Worm (Caenorhabditis elegans) whole organism, L2 larva: Measurements from ENCODE around the gene apc-17.

Experiments used
- F13H6.1 ChIP-seq: sonication (generic microtip); optimal IDR thresholded peaks from 2 replicates; lab custom pipeline; 2016; ENCODE audit warnings: missing genetic modification characterization, missing compliant biosample characterization
- R02D3.7 ChIP-seq: fragments of 150-350 bp; optimal IDR thresholded peaks from 2 replicates; lab custom pipeline; 2014; ENCODE audit warnings: missing biosample characterization, missing genetic modification characterization
- Y55F3AM.14 ChIP-seq: fragments of 200-800 bp; sonication (Bioruptor generic); optimal IDR thresholded peaks from 2 replicates; lab custom pipeline; 2018; ENCODE audit warnings: mild to moderate bottlenecking, missing genetic modification characterization, missing compliant biosample characterization
- ZK546.5 ChIP-seq: sonication (generic microtip); optimal IDR thresholded peaks from 2 replicates; lab custom pipeline; 2017; ENCODE audit warnings: missing biosample characterization, missing genetic modification characterization
- alr-1 ChIP-seq: fragments of 150-350 bp; optimal IDR thresholded peaks from 2 replicates; lab custom pipeline; 2014; ENCODE audit warnings: missing biosample characterization, missing genetic modification characterization
- aly-2 ChIP-seq: fragments of 150-350 bp; optimal IDR thresholded peaks from 2 replicates; lab custom pipeline; 2014; ENCODE audit warnings: missing biosample characterization, missing genetic modification characterization
- ama-1 ChIP-seq: fragments of 150-350 bp; optimal IDR thresholded peaks from 2 replicates; lab custom pipeline; 2018; ENCODE audit warnings: inconsistent platforms
- blmp-1 ChIP-seq: sonication (generic microtip); optimal IDR thresholded peaks from 2 replicates; lab custom pipeline; 2017; ENCODE audit warnings: missing genetic modification characterization, mild to moderate bottlenecking, missing compliant biosample characterization, antibody characterized with exemption, moderate library complexity; ENCODE audit not compliant: insufficient read depth
- ceh-82 ChIP-seq: fragments of 150-350 bp; optimal IDR thresholded peaks from 2 replicates; lab custom pipeline; 2014; ENCODE audit warnings: missing biosample characterization, missing genetic modification characterization
- dmd-4 ChIP-seq: sonication (generic microtip); optimal IDR thresholded peaks from 2 replicates; lab custom pipeline; 2017; ENCODE audit warnings: missing biosample characterization, missing genetic modification characterization
- egl-27 ChIP-seq: sonication (generic microtip); optimal IDR thresholded peaks from 3 replicates; lab custom pipeline; 2017; ENCODE audit warnings: missing biosample characterization, missing genetic modification reagents, missing genetic modification characterization
- elt-3 ChIP-seq: sonication (generic microtip); optimal IDR thresholded peaks from 2 replicates; lab custom pipeline; 2017; ENCODE audit warnings: missing biosample characterization, missing genetic modification characterization
- fos-1 ChIP-seq: fragments of 150-350 bp; optimal IDR thresholded peaks from 2 replicates; lab custom pipeline; 2014; ENCODE audit warnings: missing biosample characterization, missing genetic modification characterization
- gmeb-1 ChIP-seq: fragments of 150-350 bp; optimal IDR thresholded peaks from 2 replicates; lab custom pipeline; 2014; ENCODE audit warnings: missing biosample characterization, missing genetic modification characterization
- lin-13 ChIP-seq: fragments of 150-350 bp; optimal IDR thresholded peaks from 2 replicates; lab custom pipeline; 2014; ENCODE audit warnings: missing biosample characterization, missing genetic modification reagents, missing genetic modification characterization
- lin-39 ChIP-seq: fragments of 150-350 bp; optimal IDR thresholded peaks from 2 replicates; lab custom pipeline; 2014; ENCODE audit warnings: missing biosample characterization, missing genetic modification reagents, missing genetic modification characterization
- lsy-2 ChIP-seq, 2 experiments: fragments of 150-350 bp in 1 of 2; sonication (generic microtip) in 1 of 2; optimal IDR thresholded peaks; 2 replicates each; lab custom pipeline; 2014 to 2017; ENCODE audit warnings: missing biosample characterization in 2 of 2, missing genetic modification characterization in 2 of 2
- mab-5 ChIP-seq: fragments of 150-350 bp; optimal IDR thresholded peaks from 2 replicates; lab custom pipeline; 2014; ENCODE audit warnings: missing biosample characterization, missing genetic modification characterization
- mbf-1 ChIP-seq: sonication (generic microtip); optimal IDR thresholded peaks from 2 replicates; lab custom pipeline; 2017; ENCODE audit warnings: missing biosample characterization, missing genetic modification characterization
- nhr-10 ChIP-seq: sonication (generic microtip); optimal IDR thresholded peaks from 2 replicates; lab custom pipeline; 2017; ENCODE audit warnings: missing biosample characterization, missing genetic modification characterization
- nhr-12 ChIP-seq: fragments of 150-350 bp; optimal IDR thresholded peaks from 2 replicates; lab custom pipeline; 2014; ENCODE audit warnings: missing biosample characterization, missing genetic modification characterization
- nhr-129 ChIP-seq: fragments of 150-350 bp; optimal IDR thresholded peaks from 2 replicates; lab custom pipeline; 2014; ENCODE audit warnings: missing biosample characterization, missing genetic modification characterization
- nhr-21 ChIP-seq: fragments of 150-350 bp; optimal IDR thresholded peaks from 2 replicates; lab custom pipeline; 2014; ENCODE audit warnings: missing biosample characterization, missing genetic modification characterization
- nhr-23 ChIP-seq: fragments of 150-350 bp; optimal IDR thresholded peaks from 2 replicates; lab custom pipeline; 2014; ENCODE audit warnings: missing biosample characterization, missing genetic modification reagents, missing genetic modification characterization
- nhr-237 ChIP-seq: fragments of 150-350 bp; optimal IDR thresholded peaks from 2 replicates; lab custom pipeline; 2014; ENCODE audit warnings: missing biosample characterization, missing genetic modification characterization
- nhr-25 ChIP-seq: fragments of 150-350 bp; sonication (generic microtip); optimal IDR thresholded peaks from 3 replicates; lab custom pipeline; 2014; ENCODE audit warnings: missing biosample characterization, missing genetic modification characterization
- nhr-77 ChIP-seq: fragments of 150-350 bp; optimal IDR thresholded peaks from 2 replicates; lab custom pipeline; 2014; ENCODE audit warnings: missing biosample characterization, missing genetic modification characterization
- peb-1 ChIP-seq: fragments of 150-350 bp; optimal IDR thresholded peaks from 2 replicates; lab custom pipeline; 2014; ENCODE audit warnings: missing biosample characterization, missing genetic modification characterization
- sem-4 ChIP-seq: fragments of 150-350 bp; optimal IDR thresholded peaks from 2 replicates; lab custom pipeline; 2014; ENCODE audit warnings: missing biosample characterization, missing genetic modification reagents, missing genetic modification characterization
- skn-1 ChIP-seq: sonication (generic microtip); optimal IDR thresholded peaks from 2 replicates; lab custom pipeline; 2017; ENCODE audit warnings: missing biosample characterization, missing genetic modification characterization
- sma-3 ChIP-seq: sonication (generic microtip); optimal IDR thresholded peaks from 2 replicates; lab custom pipeline; 2016; ENCODE audit warnings: missing genetic modification reagents, missing genetic modification characterization, missing compliant biosample characterization
- sma-9 ChIP-seq, 2 experiments: fragments of 150-350 bp in 1 of 2; sonication (generic microtip) in 1 of 2; optimal IDR thresholded peaks; 2 replicates each; lab custom pipeline; 2014 to 2016; ENCODE audit warnings: missing genetic modification characterization in 2 of 2, mild to moderate bottlenecking in 1 of 2, missing biosample characterization in 1 of 2, missing compliant biosample characterization in 1 of 2, missing genetic modification reagents in 1 of 2, moderate library complexity in 1 of 2
- snpc-4 ChIP-seq: fragments of 150-350 bp; optimal IDR thresholded peaks from 2 replicates; lab custom pipeline; 2014; ENCODE audit warnings: missing biosample characterization, missing genetic modification characterization
- unc-39 ChIP-seq: fragments of 150-350 bp; optimal IDR thresholded peaks from 2 replicates; lab custom pipeline; 2014; ENCODE audit warnings: missing biosample characterization, missing genetic modification characterization
- zag-1 ChIP-seq: fragments of 150-350 bp; optimal IDR thresholded peaks from 2 replicates; lab custom pipeline; 2014; ENCODE audit warnings: missing biosample characterization, missing genetic modification characterization
- ztf-1 ChIP-seq: fragments of 200-800 bp; sonication (Bioruptor generic); conservative IDR thresholded peaks from 2 replicates; pipeline ENCODE4 v1.3.6; 2022; ENCODE audit warnings: missing genetic modification characterization, missing compliant biosample characterization
- ztf-11 ChIP-seq: sonication (generic microtip); optimal IDR thresholded peaks from 2 replicates; lab custom pipeline; 2017; ENCODE audit warnings: missing biosample characterization, missing genetic modification characterization
- ztf-4 ChIP-seq: fragments of 150-350 bp; optimal IDR thresholded peaks from 2 replicates; lab custom pipeline; 2014; ENCODE audit warnings: missing biosample characterization, missing genetic modification characterization

apc-17 gene

ce11 chrII:11132542-11132941 is 24.6 kb downstream of the apc-17 start, which contains the start of gene F40F8.11 (continued):
- TF ChIP-seq sma-3 (GFP tag; lab: Kevin White, UChicago) = no peak
- no peak for TF ChIP-seq sem-4 (tag; lab: Kevin White, UChicago)
- no peak for TF ChIP-seq dmd-4
- peak; percentile 22 for TF ChIP-seq ztf-4
- TF ChIP-seq lin-13 (GFP tag; lab: Kevin White, UChicago) = peak; percentile 54
- TF ChIP-seq nhr-129 (tag; lab: Kevin White, UChicago) = peak; percentile 1

- TF ChIP-seq ceh-82 (tag; lab: Kevin White, UChicago) = no peak
- TF ChIP-seq nhr-77 (tag; lab: Kevin White, UChicago) = no peak
- no peak for TF ChIP-seq F13H6.1
- no peak for TF ChIP-seq nhr-25
- no peak for TF ChIP-seq mab-5 (tag; lab: Kevin White, UChicago)
- TF ChIP-seq lin-13 (GFP tag; lab: Kevin White, UChicago) = no peak
- no peak for TF ChIP-seq sem-4 (tag; lab: Kevin White, UChicago)
- TF ChIP-seq nhr-23 (tag; lab: Kevin White, UChicago) = no peak
- no peak for TF ChIP-seq nhr-10 (tag; lab: Kevin White, UChicago)
- TF ChIP-seq unc-39 (tag; lab: Kevin White, UChicago) = no peak
- TF ChIP-seq mbf-1 (tag; lab: Kevin White, UChicago) = no peak
- no peak for TF ChIP-seq alr-1
- no peak for TF ChIP-seq gmeb-1 (tag; lab: Kevin White, UChicago)
- no peak for TF ChIP-seq ztf-4
- TF ChIP-seq nhr-21 (tag; lab: Kevin White, UChicago) = no peak
These were observed 26.9 kb downstream of the apc-17 start, which contains the start of gene F40F8.5 for ce11 chrII:11134828-11135227. TSS of gene F40F8.5 (minus strand) at chrII:11134928.

- TF ChIP-seq sma-3 (GFP tag; lab: Kevin White, UChicago) (no peak), zag-1 (tag; lab: Kevin White, UChicago) (no peak), lsy-2 (tag; optimal IDR thresholded peaks at IDR 0.05; lab: Kevin White, UChicago) (peak in 1 of 2 experiments; percentile 39), ztf-1 (GFP tag; lab: Robert Waterston, UW) (no peak), F13H6.1 (peak; percentile 11), nhr-129 (tag; lab: Kevin White, UChicago) (peak; percentile 88)
- TF ChIP-seq, all 48 proteins: peak for 3
These were observed 27.8 kb downstream of the apc-17 start for ce11 chrII:11135773-11136172.

- TF ChIP-seq peb-1 (tag; lab: Kevin White, UChicago) (no peak), lin-13 (GFP tag; lab: Kevin White, UChicago) (no peak), blmp-1 (tag; lab: Kevin White, UChicago) (no peak)
- TF ChIP-seq, all 48 proteins: peak for 0
These were observed 32.2 kb downstream of the apc-17 start, which contains the start of gene F40F8.4 for ce11 chrII:11140140-11140539. TSS of gene F40F8.4 (minus strand) at chrII:11140240.

- TF ChIP-seq gmeb-1 (tag; lab: Kevin White, UChicago) (no peak), sem-4 (tag; lab: Kevin White, UChicago) (no peak), zag-1 (tag; lab: Kevin White, UChicago) (no peak), nhr-129 (tag; lab: Kevin White, UChicago) (peak; percentile 10), Y55F3AM.14 (GFP tag; lab: Kevin White, UChicago) (no peak), egl-27 (tag; lab: Kevin White, UChicago) (no peak)
These were observed 34.6 kb downstream of the apc-17 start, which contains the start of gene arrd-6 for ce11 chrII:11142571-11142970. TSS of gene arrd-6 (plus strand) at chrII:11142739.

ce11 chrII:11149866-11150685 is 42.1 kb downstream of the apc-17 start:
- TF ChIP-seq skn-1 = no peak
- no peak for TF ChIP-seq aly-2
- TF ChIP-seq elt-3 (tag; lab: Kevin White, UChicago) = no peak
- peak; percentile 4 for TF ChIP-seq fos-1 (tag; lab: Kevin White, UChicago)
- TF ChIP-seq nhr-77 (tag; lab: Kevin White, UChicago) = no peak
- no peak for TF ChIP-seq nhr-237 (tag; lab: Kevin White, UChicago)
- TF ChIP-seq lsy-2 (tag; optimal IDR thresholded peaks at IDR 0.05; lab: Kevin White, UChicago) = no peak
- TF ChIP-seq F13H6.1 = no peak
- no peak for TF ChIP-seq R02D3.7
- no peak for TF ChIP-seq ama-1 (lab: Kevin White, UChicago)
- TF ChIP-seq alr-1 = no peak
- TF ChIP-seq snpc-4 = no peak
- TF ChIP-seq ztf-11 (tag; lab: Kevin White, UChicago) = no peak
- TF ChIP-seq mbf-1 (tag; lab: Kevin White, UChicago) = no peak
- no peak for TF ChIP-seq sem-4 (tag; lab: Kevin White, UChicago)
- no peak for TF ChIP-seq mab-5 (tag; lab: Kevin White, UChicago)
- peak; percentile 45 for TF ChIP-seq sma-9 (GFP tag; optimal IDR thresholded peaks at IDR 0.05; lab: Kevin White, UChicago)
- TF ChIP-seq sma-9 (tag; optimal IDR thresholded peaks at IDR 0.05; lab: Kevin White, UChicago) = no peak
- TF ChIP-seq ZK546.5 (tag; lab: Kevin White, UChicago) = no peak
- no peak for TF ChIP-seq nhr-12
- no peak for TF ChIP-seq nhr-21 (tag; lab: Kevin White, UChicago)
- no peak for TF ChIP-seq lin-39
- TF ChIP-seq nhr-129 (tag; lab: Kevin White, UChicago) = peak; percentile 26
- TF ChIP-seq nhr-25 = no peak
- peak; percentile 40 for TF ChIP-seq gmeb-1 (tag; lab: Kevin White, UChicago)
